Worm (Caenorhabditis elegans) whole organism, dauer: ENCODE data around the gene F54H5.14.

Source experiments
- unc-62 ChIP-seq: sonication (generic microtip); optimal IDR thresholded peaks from 2 replicates; lab custom pipeline; 2017; ENCODE audit warnings: missing biosample characterization, missing genetic modification reagents, missing genetic modification characterization

F54H5.14 gene

ce11 chrII:6625302-6625701, at the start of gene F54H5.14:
TSS of gene F54H5.14 (minus strand) at chrII:6625402.
- no peak for TF ChIP-seq unc-62 (GFP tag; lab: Kevin White, UChicago)

ce11 chrII:6673894-6674293, 48.7 kb upstream of the F54H5.14 start, which contains the start of gene H43E16.1:
TSS of gene H43E16.1 (plus strand) at chrII:6674268.
- no peak for TF ChIP-seq unc-62 (GFP tag; lab: Kevin White, UChicago)

- no peak for TF ChIP-seq unc-62 (GFP tag; lab: Kevin White, UChicago)
Observed at ce11 chrII:6668496-6668895, 43.3 kb upstream of the F54H5.14 start.

- TF ChIP-seq unc-62 (GFP tag; lab: Kevin White, UChicago): no peak
Observed at ce11 chrII:6667534-6667933, 42.3 kb upstream of the F54H5.14 start.

ce11 chrII:6666598-6666997, 41.4 kb upstream of the F54H5.14 start, which contains the start of gene T19D12.1:
TSS of gene T19D12.1 (plus strand) at chrII:6666898.
- no peak for TF ChIP-seq unc-62 (GFP tag; lab: Kevin White, UChicago)

ce11 chrII:6665908-6666307, 40.7 kb upstream of the F54H5.14 start:
- TF ChIP-seq unc-62 (GFP tag; lab: Kevin White, UChicago): no peak

ce11 chrII:6663799-6664198, 38.6 kb upstream of the F54H5.14 start:
- TF ChIP-seq unc-62 (GFP tag; lab: Kevin White, UChicago): no peak

ce11 chrII:6661211-6661610, 36.0 kb upstream of the F54H5.14 start, which contains the start of gene T19D12.2:
TSS of gene T19D12.2 (plus strand) at chrII:6661335.
- TF ChIP-seq unc-62 (GFP tag; lab: Kevin White, UChicago): no peak

ce11 chrII:6658766-6659165, 33.6 kb upstream of the F54H5.14 start, which contains the start of gene T19D12.10:
TSS of gene T19D12.10 (minus strand) at chrII:6658866.
- no peak for TF ChIP-seq unc-62 (GFP tag; lab: Kevin White, UChicago)

- TF ChIP-seq unc-62 (GFP tag; lab: Kevin White, UChicago): no peak
Observed at ce11 chrII:6654284-6654683, 29.1 kb upstream of the F54H5.14 start, which contains the start of gene T19D12.9. TSS of gene T19D12.9 (minus strand) at chrII:6654384.

- TF ChIP-seq unc-62 (GFP tag; lab: Kevin White, UChicago): no peak
Observed at ce11 chrII:6651719-6652118, 26.5 kb upstream of the F54H5.14 start, which contains the start of gene sra-26. TSS of gene sra-26 (minus strand) at chrII:6651819.

- no peak for TF ChIP-seq unc-62 (GFP tag; lab: Kevin White, UChicago)
Observed at ce11 chrII:6649026-6649425, 23.8 kb upstream of the F54H5.14 start, which contains the start of gene oig-8. TSS of gene oig-8 (minus strand) at chrII:6649126.

- no peak for TF ChIP-seq unc-62 (GFP tag; lab: Kevin White, UChicago)
Observed at ce11 chrII:6646903-6647302, 21.7 kb upstream of the F54H5.14 start.

- TF ChIP-seq unc-62 (GFP tag; lab: Kevin White, UChicago): no peak
Observed at ce11 chrII:6642651-6643167, 17.5 kb upstream of the F54H5.14 start, which contains the start of gene T19D12.6. TSS of gene T19D12.6 (minus strand) at chrII:6643117.

ce11 chrII:6642180-6642579, 17.0 kb upstream of the F54H5.14 start:
- no peak for TF ChIP-seq unc-62 (GFP tag; lab: Kevin White, UChicago)

ce11 chrII:6637854-6638253, 12.7 kb upstream of the F54H5.14 start:
- TF ChIP-seq unc-62 (GFP tag; lab: Kevin White, UChicago): no peak

ce11 chrII:6636136-6636535, 10.9 kb upstream of the F54H5.14 start, which contains the start of gene T19D12.5:
TSS of gene T19D12.5 (minus strand) at chrII:6636236.
- no peak for TF ChIP-seq unc-62 (GFP tag; lab: Kevin White, UChicago)
